Fruit fly (Drosophila melanogaster) whole organism, embryonic: ENCODE results near the gene Paris.

Experiments
- Antp ChIP-seq: fragments of 200-800 bp; sonication (Bioruptor generic); optimal IDR thresholded peaks from 3 replicates; lab custom pipeline; 2016; ENCODE audit warnings: missing biosample characterization, missing genetic modification characterization
- Atf3 ChIP-seq: fragments of 200-800 bp; sonication (Bioruptor generic); optimal IDR thresholded peaks from 3 replicates; lab custom pipeline; 2016; ENCODE audit warnings: missing biosample characterization, missing genetic modification characterization
- B-H2 ChIP-seq: fragments of 200-800 bp; sonication (Bioruptor generic); optimal IDR thresholded peaks from 2 replicates; lab custom pipeline; 2018; ENCODE audit warnings: missing biosample characterization, mild to moderate bottlenecking, missing genetic modification characterization
- CG10654 ChIP-seq: fragments of 200-800 bp; sonication (Bioruptor generic); optimal IDR thresholded peaks from 2 replicates; lab custom pipeline; 2016; ENCODE audit warnings: missing biosample characterization, missing genetic modification characterization
- CG11247 ChIP-seq: fragments of 200-800 bp; sonication (Bioruptor generic); IDR thresholded peaks from 2 replicates; pipeline ENCODE4 v1.3.6; 2022; ENCODE audit warnings: missing biosample characterization, missing genetic modification characterization
- CG11504 ChIP-seq: fragments of 200-800 bp; sonication (Bioruptor generic); optimal IDR thresholded peaks from 3 replicates; lab custom pipeline; 2019; ENCODE audit warnings: missing biosample characterization, mild to moderate bottlenecking, missing genetic modification characterization, moderate library complexity
- CG13287 ChIP-seq: fragments of 200-800 bp; sonication (Bioruptor generic); IDR thresholded peaks from 2 replicates; pipeline ENCODE4 v1.3.6; 2022; ENCODE audit warnings: missing biosample characterization, missing genetic modification characterization; ENCODE audit not compliant: partially characterized antibody
- CG14014 ChIP-seq: fragments of 200-800 bp; sonication (Bioruptor generic); IDR thresholded peaks from 2 replicates; pipeline ENCODE4 v1.3.6; 2022; ENCODE audit warnings: missing biosample characterization, missing genetic modification characterization
- CG14441 ChIP-seq: fragments of 200-800 bp; sonication (Bioruptor generic); IDR thresholded peaks from 2 replicates; pipeline ENCODE4 v1.3.6; 2022; ENCODE audit warnings: missing biosample characterization, missing genetic modification characterization
- CG15269 ChIP-seq: fragments of 200-800 bp; sonication (Bioruptor generic); optimal IDR thresholded peaks from 2 replicates; lab custom pipeline; 2018; ENCODE audit warnings: missing biosample characterization, mild to moderate bottlenecking, missing genetic modification characterization, moderate library complexity
- CG17186 ChIP-seq: fragments of 200-800 bp; sonication (Bioruptor generic); optimal IDR thresholded peaks from 3 replicates; lab custom pipeline; 2017; ENCODE audit warnings: missing biosample characterization, missing genetic modification reagents, missing genetic modification characterization
- CG1832 ChIP-seq: fragments of 200-800 bp; sonication (Bioruptor generic); optimal IDR thresholded peaks from 2 replicates; lab custom pipeline; 2017; ENCODE audit warnings: missing biosample characterization, mild to moderate bottlenecking, missing genetic modification characterization, inconsistent platforms
- CG18476 ChIP-seq: fragments of 200-800 bp; sonication (Bioruptor generic); optimal IDR thresholded peaks from 2 replicates; lab custom pipeline; 2016; ENCODE audit warnings: missing biosample characterization, mild to moderate bottlenecking, missing genetic modification characterization
- CG3838 ChIP-seq: fragments of 200-800 bp; sonication (Bioruptor generic); optimal IDR thresholded peaks from 3 replicates; lab custom pipeline; 2016; ENCODE audit warnings: missing biosample characterization, missing genetic modification characterization
- CG3847 ChIP-seq: fragments of 200-800 bp; sonication (Bioruptor generic); IDR thresholded peaks from 2 replicates; pipeline ENCODE4 v1.3.6; 2022; ENCODE audit warnings: missing biosample characterization, missing genetic modification characterization
- CG43689 ChIP-seq: fragments of 200-800 bp; sonication (Bioruptor generic); IDR thresholded peaks from 2 replicates; pipeline ENCODE4 v1.3.6; 2022; ENCODE audit warnings: missing biosample characterization, missing genetic modification characterization
- CG6272 ChIP-seq: fragments of 200-800 bp; sonication (Bioruptor generic); IDR thresholded peaks from 2 replicates; pipeline ENCODE4 v1.3.6; 2022; ENCODE audit warnings: missing biosample characterization, missing genetic modification characterization
- CG6813 ChIP-seq: fragments of 200-800 bp; sonication (Bioruptor generic); optimal IDR thresholded peaks from 2 replicates; lab custom pipeline; 2017; ENCODE audit warnings: missing biosample characterization, missing genetic modification characterization, mild to moderate bottlenecking, moderate library complexity, missing genetic modification reagents
- CG6854 ChIP-seq: fragments of 200-800 bp; sonication (Bioruptor generic); optimal IDR thresholded peaks from 3 replicates; lab custom pipeline; 2017; ENCODE audit warnings: missing biosample characterization, mild to moderate bottlenecking, missing genetic modification characterization
- CG8089 ChIP-seq: fragments of 200-800 bp; sonication (Bioruptor generic); optimal IDR thresholded peaks from 3 replicates; lab custom pipeline; 2016; ENCODE audit warnings: missing biosample characterization, missing genetic modification characterization
- CG9876 ChIP-seq: fragments of 200-800 bp; sonication (Bioruptor generic); optimal IDR thresholded peaks from 2 replicates; lab custom pipeline; 2016; ENCODE audit warnings: missing biosample characterization, missing genetic modification characterization
- CkIIα-i1 ChIP-seq: fragments of 200-800 bp; sonication (Bioruptor generic); IDR thresholded peaks from 2 replicates; pipeline ENCODE4 v1.3.6; 2022; ENCODE audit warnings: missing biosample characterization, missing genetic modification characterization
- Dip3 ChIP-seq: fragments of 200-800 bp; sonication (Bioruptor generic); optimal IDR thresholded peaks from 3 replicates; lab custom pipeline; 2016; ENCODE audit warnings: missing biosample characterization, missing genetic modification characterization
- Eip74EF ChIP-seq, 2 experiments: fragments of 200-800 bp in 1 of 2; fragments of >200 bp in 1 of 2; sonication (Bioruptor generic) in 1 of 2; optimal IDR thresholded peaks; 2 replicates each; lab custom pipeline; 2017 to 2019; ENCODE audit warnings: missing biosample characterization in 2 of 2, missing genetic modification characterization in 2 of 2, mild to moderate bottlenecking in 1 of 2, moderate library complexity in 1 of 2
- HHEX ChIP-seq: fragments of 200-800 bp; sonication (Bioruptor generic); optimal IDR thresholded peaks from 3 replicates; lab custom pipeline; 2017; ENCODE audit warnings: missing biosample characterization, mild to moderate bottlenecking, missing genetic modification characterization, missing genetic modification reagents
- Hmr ChIP-seq: fragments of 200-800 bp; sonication (Bioruptor generic); optimal IDR thresholded peaks from 3 replicates; lab custom pipeline; 2017; ENCODE audit warnings: mild to moderate bottlenecking, missing biosample characterization, missing genetic modification reagents, missing genetic modification characterization
- Hr39 ChIP-seq: fragments of >200 bp; optimal IDR thresholded peaks from 2 replicates; lab custom pipeline; 2017
- Hr51 ChIP-seq, 2 experiments: fragments of 200-800 bp; sonication (Bioruptor generic); optimal IDR thresholded peaks; 2 replicates in 1 of 2; 3 replicates in 1 of 2; lab custom pipeline; 2016 to 2018; ENCODE audit warnings: missing biosample characterization in 2 of 2, missing genetic modification characterization in 2 of 2, mild to moderate bottlenecking in 1 of 2, moderate library complexity in 1 of 2
- Hr78 ChIP-seq, 2 experiments: fragments of 200-800 bp in 1 of 2; fragments of >200 bp in 1 of 2; sonication (Bioruptor generic) in 1 of 2; optimal IDR thresholded peaks; 2 replicates each; lab custom pipeline; 2017 to 2019; ENCODE audit warnings: missing biosample characterization in 2 of 2, missing genetic modification characterization in 2 of 2, mild to moderate bottlenecking in 1 of 2, moderate library complexity in 1 of 2
- Jarid2 ChIP-seq: fragments of 200-800 bp; sonication (Bioruptor generic); optimal IDR thresholded peaks from 3 replicates; lab custom pipeline; 2017; ENCODE audit warnings: mild to moderate bottlenecking, missing biosample characterization, missing genetic modification reagents, missing genetic modification characterization
- Nf-YC ChIP-seq: fragments of 200-800 bp; optimal IDR thresholded peaks from 3 replicates; lab custom pipeline; 2019; ENCODE audit warnings: missing biosample characterization, mild to moderate bottlenecking, missing genetic modification characterization, moderate library complexity
- Sry-β ChIP-seq: fragments of 200-800 bp; sonication (Bioruptor generic); optimal IDR thresholded peaks from 2 replicates; lab custom pipeline; 2018; ENCODE audit warnings: missing biosample characterization, mild to moderate bottlenecking, missing genetic modification characterization, moderate library complexity
- Vsx1 ChIP-seq: fragments of 200-800 bp; sonication (Bioruptor generic); optimal IDR thresholded peaks from 2 replicates; lab custom pipeline; 2017; ENCODE audit warnings: missing biosample characterization, mild to moderate bottlenecking, missing genetic modification characterization, missing genetic modification reagents
- YL-1 ChIP-seq: fragments of 200-800 bp; sonication (Bioruptor generic); optimal IDR thresholded peaks from 3 replicates; lab custom pipeline; 2017; ENCODE audit warnings: missing biosample characterization, mild to moderate bottlenecking, missing genetic modification characterization
- al ChIP-seq: fragments of 200-800 bp; sonication (Bioruptor generic); IDR thresholded peaks from 2 replicates; pipeline ENCODE4 v1.3.6; 2022; ENCODE audit warnings: missing biosample characterization, missing genetic modification characterization
- aop ChIP-seq: fragments of 200-800 bp; sonication (Bioruptor generic); IDR thresholded peaks from 2 replicates; pipeline ENCODE4 v1.3.6; 2022; ENCODE audit warnings: missing biosample characterization, missing genetic modification characterization
- ato ChIP-seq: fragments of 200-800 bp; sonication (Bioruptor generic); IDR thresholded peaks from 2 replicates; pipeline ENCODE4 v1.3.6; 2022; ENCODE audit warnings: missing biosample characterization, missing genetic modification characterization; ENCODE audit not compliant: partially characterized antibody
- bcd ChIP-seq: fragments of 200-800 bp; sonication (Bioruptor generic); optimal IDR thresholded peaks from 2 replicates; lab custom pipeline; 2017; ENCODE audit warnings: missing biosample characterization, mild to moderate bottlenecking, missing genetic modification characterization
- chn ChIP-seq: fragments of 200-800 bp; sonication (Bioruptor generic); optimal IDR thresholded peaks from 2 replicates; lab custom pipeline; 2016; ENCODE audit warnings: missing biosample characterization, missing genetic modification characterization
- exex ChIP-seq: fragments of 200-800 bp; sonication (Bioruptor generic); optimal IDR thresholded peaks from 4 replicates; lab custom pipeline; 2018; ENCODE audit warnings: missing biosample characterization, mild to moderate bottlenecking, missing genetic modification characterization, moderate library complexity
- fu2 ChIP-seq: fragments of 200-800 bp; sonication (Bioruptor generic); optimal IDR thresholded peaks from 2 replicates; lab custom pipeline; 2016; ENCODE audit warnings: missing biosample characterization, missing genetic modification characterization
- kni ChIP-seq: fragments of 200-800 bp; sonication (Bioruptor generic); optimal IDR thresholded peaks from 3 replicates; lab custom pipeline; 2017; ENCODE audit warnings: mild to moderate bottlenecking, missing biosample characterization, missing genetic modification reagents, missing genetic modification characterization
- lov ChIP-seq, 2 experiments: fragments of 200-800 bp in 1 of 2; fragments of >200 bp in 1 of 2; sonication (Bioruptor generic) in 1 of 2; IDR thresholded peaks in 1 of 2; optimal IDR thresholded peaks in 1 of 2; 2 replicates in 1 of 2; 3 replicates in 1 of 2; pipeline versions ENCODE4 v1.3.6 to Lab custom; 2017 to 2022; ENCODE audit warnings: missing biosample characterization in 1 of 2, missing genetic modification characterization in 1 of 2
- nerfin-2 ChIP-seq: fragments of 200-800 bp; sonication (Bioruptor generic); IDR thresholded peaks from 2 replicates; pipeline ENCODE4 v1.3.6; 2022; ENCODE audit warnings: missing biosample characterization, missing genetic modification characterization; ENCODE audit not compliant: partially characterized antibody
- pho ChIP-seq: fragments of 200-800 bp; sonication (Bioruptor generic); optimal IDR thresholded peaks from 2 replicates; lab custom pipeline; 2016; ENCODE audit warnings: missing biosample characterization, missing genetic modification characterization
- schlank ChIP-seq: fragments of 200-800 bp; sonication (Bioruptor generic); optimal IDR thresholded peaks from 2 replicates; lab custom pipeline; 2018; ENCODE audit warnings: missing biosample characterization, mild to moderate bottlenecking, missing genetic modification characterization
- sens-2 ChIP-seq: fragments of 200-800 bp; sonication (Bioruptor generic); IDR thresholded peaks from 2 replicates; pipeline ENCODE4 v1.3.6; 2022; ENCODE audit warnings: missing biosample characterization, missing genetic modification characterization
- wdn ChIP-seq: fragments of 200-800 bp; sonication (Bioruptor generic); IDR thresholded peaks from 2 replicates; pipeline ENCODE4 v1.3.6; 2022; ENCODE audit warnings: missing biosample characterization, missing genetic modification characterization
- zen2 ChIP-seq: fragments of 200-800 bp; sonication (Bioruptor generic); IDR thresholded peaks from 3 replicates; pipeline ENCODE4 v1.3.6; 2022; ENCODE audit warnings: missing biosample characterization, missing genetic modification characterization; ENCODE audit not compliant: partially characterized antibody
- zf30C ChIP-seq: fragments of 200-800 bp; sonication (Bioruptor generic); optimal IDR thresholded peaks from 3 replicates; lab custom pipeline; 2018; ENCODE audit warnings: missing biosample characterization, mild to moderate bottlenecking, missing genetic modification characterization

Paris gene

DNA sequence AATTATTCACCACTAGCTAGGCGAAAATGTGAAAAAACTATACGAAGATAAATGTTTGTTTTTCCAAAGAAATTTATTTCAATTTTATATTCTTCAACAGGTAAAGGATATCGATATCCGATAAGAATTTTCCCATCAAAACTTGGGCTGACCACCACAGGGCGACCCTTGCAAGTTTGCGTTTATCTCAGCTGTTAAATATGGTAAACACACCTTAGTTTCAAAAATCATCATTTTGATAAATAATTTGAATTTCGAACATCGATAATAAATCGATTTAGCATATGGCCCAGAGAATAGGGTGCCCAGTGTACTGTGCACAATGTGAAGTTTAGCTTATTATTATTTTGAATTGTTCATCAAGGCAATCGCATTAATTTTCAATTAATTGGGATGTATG, at the start of gene Paris, which contains the start of gene CG15443 (continued):
- TF ChIP-seq B-H2 (GFP tag; lab: Kevin White, UChicago) (peak; percentile 36), lov (optimal IDR thresholded peaks at IDR 0.05; lab: Kevin White, UChicago) (no peak), lov (GFP tag; IDR thresholded peaks at IDR 0.05; lab: Robert Waterston, UW) (no peak), sens-2 (GFP tag; lab: Robert Waterston, UW) (no peak), fu2 (no peak), Nf-YC (tag; lab: Kevin White, UChicago) (peak; percentile 10), YL-1 (GFP tag; lab: Kevin White, UChicago) (no peak), CG6813 (GFP tag; lab: Kevin White, UChicago) (no peak), CG11247 (no peak), kni (GFP tag; lab: Kevin White, UChicago) (no peak), chn (GFP tag; lab: Kevin White, UChicago) (no peak), Atf3 (GFP tag; lab: Kevin White, UChicago) (no peak), Jarid2 (GFP tag; lab: Kevin White, UChicago) (no peak), zf30C (no peak), CG17186 (GFP tag; lab: Kevin White, UChicago) (peak; percentile 61), CG3847 (no peak), Hmr (no peak), CG10654 (no peak), CG6854 (no peak), Hr78 (GFP tag; optimal IDR thresholded peaks at IDR 0.05; lab: Kevin White, UChicago) (no peak), Sry-β (GFP tag; lab: Kevin White, UChicago) (peak; percentile 2), aop (GFP tag; lab: Robert Waterston, UW) (no peak), CkIIα-i1 (GFP tag; lab: Robert Waterston, UW) (no peak), Eip74EF (GFP tag; optimal IDR thresholded peaks at IDR 0.05; lab: Kevin White, UChicago) (no peak), CG1832 (GFP tag; lab: Kevin White, UChicago) (no peak), Hr51 (GFP tag; optimal IDR thresholded peaks at IDR 0.05; lab: Kevin White, UChicago) (peak; percentile 11 to 18), ato (GFP tag; lab: Robert Waterston, UW) (peak; percentile 87), Vsx1 (GFP tag; lab: Kevin White, UChicago) (no peak), CG14014 (GFP tag; lab: Robert Waterston, UW) (no peak), pho (GFP tag; lab: Kevin White, UChicago) (no peak), CG6272 (GFP tag; lab: Robert Waterston, UW) (no peak), CG3838 (GFP tag; lab: Kevin White, UChicago) (no peak), CG8089 (GFP tag; lab: Kevin White, UChicago) (no peak), CG18476 (no peak), CG11504 (tag; lab: Kevin White, UChicago) (no peak), schlank (no peak), bcd (GFP tag; lab: Kevin White, UChicago) (no peak), zen2 (GFP tag; lab: Robert Waterston, UW) (peak; percentile 75; the same call in 2 of the 3 replicates), Dip3 (GFP tag; lab: Kevin White, UChicago) (no peak), al (GFP tag; lab: Robert Waterston, UW) (no peak), nerfin-2 (GFP tag; lab: Robert Waterston, UW) (peak; percentile 90), Antp (no peak), CG15269 (no peak), Hr39 (lab: Kevin White, UChicago) (no peak), CG14441 (GFP tag; lab: Robert Waterston, UW) (no peak), CG43689 (GFP tag; lab: Robert Waterston, UW) (no peak), CG9876 (no peak), wdn (GFP tag; lab: Robert Waterston, UW) (no peak), HHEX (GFP tag; lab: Kevin White, UChicago) (peak; percentile 20), CG13287 (peak; percentile 85), exex (tag; lab: Kevin White, UChicago) (no peak)
